Fruit fly (Drosophila melanogaster): Measurements from ENCODE around the gene PolrMT.

Gene PolrMT

DNA sequence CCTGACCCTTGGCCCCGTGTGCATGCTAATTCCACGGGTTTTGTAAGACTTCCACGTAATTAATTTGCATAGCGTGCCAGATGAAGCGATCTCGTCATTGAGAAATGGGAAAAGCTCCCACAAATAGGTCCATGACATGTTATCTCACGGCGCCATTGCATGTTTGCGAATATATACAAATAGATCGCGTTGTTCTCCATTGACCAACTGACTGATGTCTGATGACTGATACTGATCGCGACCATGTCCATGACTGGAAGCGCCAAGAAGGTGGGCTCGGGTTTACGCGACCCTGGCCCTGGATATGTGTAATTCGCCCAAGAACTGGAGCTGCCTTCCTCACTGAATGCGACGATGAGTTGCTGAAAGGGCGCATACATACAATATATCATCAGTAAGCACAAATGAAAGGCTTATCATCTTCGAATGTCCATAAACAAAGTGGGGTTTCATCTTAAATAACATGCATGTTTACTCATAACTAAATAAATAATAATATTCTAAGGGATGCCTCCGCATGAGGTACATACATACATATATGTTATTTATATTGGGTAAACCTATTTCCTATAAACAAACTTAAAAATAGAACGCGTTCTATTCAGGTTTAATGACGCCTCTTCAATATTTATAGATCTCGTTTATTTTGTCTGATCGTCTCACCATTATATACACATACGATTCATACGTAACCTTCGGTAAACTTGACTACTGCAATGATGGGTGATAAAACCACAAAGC is 15.1 kb upstream of the PolrMT start (continued):
- peak; percentile 21 for TF ChIP-seq CG5245 (GFP tag; optimal IDR thresholded peaks at IDR 0.05)
- TF ChIP-seq ci (GFP tag; IDR thresholded peaks at IDR 0.05), result no peak
- no peak for TF ChIP-seq gfzf (GFP tag; optimal IDR thresholded peaks at IDR 0.05)
- no peak for TF ChIP-seq chinmo (GFP tag; IDR thresholded peaks at IDR 0.05; ENCODE audit: partially characterized antibody)
- no peak for TF ChIP-seq Ets97D (GFP tag; optimal IDR thresholded peaks at IDR 0.05)
- TF ChIP-seq CG12769 (tag; optimal IDR thresholded peaks at IDR 0.05), result no peak
- TF ChIP-seq CG17802 (tag; optimal IDR thresholded peaks at IDR 0.05), result no peak
- no peak for TF ChIP-seq CG10274 (GFP tag; optimal IDR thresholded peaks at IDR 0.05)
- no peak for TF ChIP-seq fd102C (GFP tag; optimal IDR thresholded peaks at IDR 0.05)
- peak; percentile 29 for TF ChIP-seq fd96Cb (tag; optimal IDR thresholded peaks at IDR 0.05)
- TF ChIP-seq CG17829 (tag; optimal IDR thresholded peaks at IDR 0.05), result peak; percentile 14
- TF ChIP-seq Drgx (GFP tag; IDR thresholded peaks at IDR 0.05), result no peak
- peak; percentile 65 for TF ChIP-seq PHDP (tag; optimal IDR thresholded peaks at IDR 0.05)
- peak; percentile 23 for TF ChIP-seq bcd (GFP tag; optimal IDR thresholded peaks at IDR 0.05)
- peak in 1 of 2 experiments; percentile 44 for TF ChIP-seq Pdp1 (GFP tag; optimal IDR thresholded peaks at IDR 0.05)
- TF ChIP-seq CG8388 (GFP tag; optimal IDR thresholded peaks at IDR 0.05), result peak; percentile 43
- TF ChIP-seq MESR4 (GFP tag; optimal IDR thresholded peaks at IDR 0.05), result no peak
- peak; percentile 28 for TF ChIP-seq CG11723 (GFP tag; optimal IDR thresholded peaks at IDR 0.05)
- no peak for TF ChIP-seq CG6654 (GFP tag; optimal IDR thresholded peaks at IDR 0.05)
- TF ChIP-seq scrt (GFP tag; optimal IDR thresholded peaks at IDR 0.05), result no peak
- no peak for TF ChIP-seq ham (GFP tag; IDR thresholded peaks at IDR 0.05)
- no peak for TF ChIP-seq croc (GFP tag; conservative IDR thresholded peaks at IDR 0.05)
- no peak for TF ChIP-seq D19B (GFP tag; optimal IDR thresholded peaks at IDR 0.05)
- no peak for TF ChIP-seq CG9817 (tag; optimal IDR thresholded peaks at IDR 0.05)
- no peak for TF ChIP-seq lmd (GFP tag; IDR thresholded peaks at IDR 0.05)
- peak; percentile 81 for TF ChIP-seq Xrp1 (GFP tag; IDR thresholded peaks at IDR 0.05)
- TF ChIP-seq org-1 (GFP tag; optimal IDR thresholded peaks at IDR 0.05), result peak; percentile 55
- no peak for TF ChIP-seq disco-r (GFP tag; optimal IDR thresholded peaks at IDR 0.05)
- TF ChIP-seq Six4 (GFP tag; optimal IDR thresholded peaks at IDR 0.05), result no peak
- TF ChIP-seq CG14965 (GFP tag; optimal IDR thresholded peaks at IDR 0.05; ENCODE audit: borderline replicate concordance), result no peak
- no peak for TF ChIP-seq Opbp (GFP tag; IDR thresholded peaks at IDR 0.05; ENCODE audit: partially characterized antibody)
- TF ChIP-seq sim (GFP tag; IDR thresholded peaks at IDR 0.05), result no peak
- no peak for TF ChIP-seq her (GFP tag; optimal IDR thresholded peaks at IDR 0.05)
- no peak for TF ChIP-seq sens-2 (GFP tag; IDR thresholded peaks at IDR 0.05)
- TF ChIP-seq CG4820 (GFP tag; optimal IDR thresholded peaks at IDR 0.05), result peak; percentile 40
- TF ChIP-seq cwo (GFP tag; optimal IDR thresholded peaks at IDR 0.05), result peak; percentile 29
- TF ChIP-seq schlank (tag; optimal IDR thresholded peaks at IDR 0.05), result no peak
- no peak for TF ChIP-seq CG16815 (GFP tag; optimal IDR thresholded peaks at IDR 0.05)
- peak; percentile 14 for TF ChIP-seq exex (tag; optimal IDR thresholded peaks at IDR 0.05)
- no peak for TF ChIP-seq kay (GFP tag; optimal IDR thresholded peaks at IDR 0.05)
- no peak for TF ChIP-seq slbo (GFP tag; IDR thresholded peaks at IDR 0.05)
- peak; percentile 48 for TF ChIP-seq Spps (tag; optimal IDR thresholded peaks at IDR 0.05)
- peak; percentile 33 for TF ChIP-seq BtbVII (GFP tag; optimal IDR thresholded peaks at IDR 0.05)
- peak; percentile 57 for TF ChIP-seq fd64A (GFP tag; optimal IDR thresholded peaks at IDR 0.05)
- peak; percentile 5 for TF ChIP-seq CG5180 (GFP tag; optimal IDR thresholded peaks at IDR 0.05)
- TF ChIP-seq CG31388 (GFP tag; optimal IDR thresholded peaks at IDR 0.05), result no peak
- TF ChIP-seq CG9727 (GFP tag; optimal IDR thresholded peaks at IDR 0.05), result peak; percentile 74
- TF ChIP-seq Myb (GFP tag; optimal IDR thresholded peaks at IDR 0.05), result no peak
- TF ChIP-seq CG13894 (tag; optimal IDR thresholded peaks at IDR 0.05), result peak; percentile 34
